Worm (Caenorhabditis elegans) whole organism, late embryonic: ENCODE data around the gene C07B5.8.

Source experiments
- C38D4.7 ChIP-seq: fragments of 200-800 bp; sonication (Bioruptor generic); optimal IDR thresholded peaks from 2 replicates; lab custom pipeline; 2018; ENCODE audit warnings: mild to moderate bottlenecking, missing genetic modification characterization, moderate library complexity, missing compliant biosample characterization
- F13H6.1 ChIP-seq: sonication (generic microtip); optimal IDR thresholded peaks from 2 replicates; lab custom pipeline; 2016; ENCODE audit warnings: missing genetic modification characterization, missing compliant biosample characterization
- K02D7.2 ChIP-seq: sonication (generic microtip); optimal IDR thresholded peaks from 2 replicates; lab custom pipeline; 2017; ENCODE audit warnings: mild to moderate bottlenecking, missing genetic modification characterization, missing compliant biosample characterization
- T23F11.4 ChIP-seq: fragments of 200-800 bp; sonication (Bioruptor generic); optimal IDR thresholded peaks from 2 replicates; lab custom pipeline; 2018; ENCODE audit warnings: mild to moderate bottlenecking, missing genetic modification characterization, missing compliant biosample characterization
- ahr-1 ChIP-seq: sonication (generic microtip); optimal IDR thresholded peaks from 2 replicates; lab custom pipeline; 2016; ENCODE audit warnings: missing genetic modification characterization, missing compliant biosample characterization
- ama-1 ChIP-seq: fragments of 150-350 bp; optimal IDR thresholded peaks from 2 replicates; lab custom pipeline; 2014
- ceh-14 ChIP-seq: sonication (generic microtip); optimal IDR thresholded peaks from 2 replicates; lab custom pipeline; 2016; ENCODE audit warnings: missing genotype, missing genetic modification characterization, missing compliant biosample characterization
- ceh-22 ChIP-seq: sonication (generic microtip); optimal IDR thresholded peaks from 2 replicates; lab custom pipeline; 2017; ENCODE audit warnings: missing biosample characterization, missing genetic modification characterization
- ceh-24 ChIP-seq: sonication (generic microtip); optimal IDR thresholded peaks from 2 replicates; lab custom pipeline; 2016; ENCODE audit warnings: mild to moderate bottlenecking, missing genetic modification characterization, missing compliant biosample characterization
- ceh-30 ChIP-seq: fragments of 150-350 bp; optimal IDR thresholded peaks from 2 replicates; lab custom pipeline; 2014; ENCODE audit warnings: missing biosample characterization, missing genetic modification characterization
- ceh-31 ChIP-seq: sonication (generic microtip); optimal IDR thresholded peaks from 2 replicates; lab custom pipeline; 2016; ENCODE audit warnings: missing genetic modification characterization, missing compliant biosample characterization
- ceh-34 ChIP-seq: sonication (generic microtip); optimal IDR thresholded peaks from 2 replicates; lab custom pipeline; 2016; ENCODE audit warnings: mild to moderate bottlenecking, missing genetic modification characterization, missing compliant biosample characterization
- ceh-45 ChIP-seq: fragments of 200-800 bp; sonication (Bioruptor generic); IDR thresholded peaks from 2 replicates; pipeline ENCODE4 v1.3.6; 2022; ENCODE audit warnings: missing genetic modification reagents, missing genetic modification characterization, missing compliant biosample characterization
- ceh-9 ChIP-seq: sonication (generic microtip); optimal IDR thresholded peaks from 2 replicates; lab custom pipeline; 2016; ENCODE audit warnings: mild to moderate bottlenecking, missing genetic modification characterization, inconsistent platforms, missing compliant biosample characterization
- elt-4 ChIP-seq: sonication (generic microtip); optimal IDR thresholded peaks from 2 replicates; lab custom pipeline; 2016; ENCODE audit warnings: missing genetic modification characterization, missing compliant biosample characterization
- ets-4 ChIP-seq: sonication (generic microtip); optimal IDR thresholded peaks from 2 replicates; lab custom pipeline; 2016; ENCODE audit warnings: missing genetic modification characterization, missing compliant biosample characterization
- fkh-10 ChIP-seq: fragments of 150-350 bp; optimal IDR thresholded peaks from 2 replicates; lab custom pipeline; 2014; ENCODE audit warnings: missing biosample characterization, missing genetic modification reagents, missing genetic modification characterization
- hlh-13 ChIP-seq: fragments of 200-800 bp; sonication (Bioruptor generic); optimal IDR thresholded peaks from 2 replicates; lab custom pipeline; 2018; ENCODE audit warnings: mild to moderate bottlenecking, missing genetic modification characterization, missing compliant biosample characterization
- hlh-15 ChIP-seq: sonication (generic microtip); optimal IDR thresholded peaks from 2 replicates; lab custom pipeline; 2016; ENCODE audit warnings: missing genetic modification characterization, missing compliant biosample characterization
- hlh-8 ChIP-seq: sonication (generic microtip); optimal IDR thresholded peaks from 2 replicates; lab custom pipeline; 2016; ENCODE audit warnings: missing genotype, missing genetic modification characterization, missing compliant biosample characterization
- lim-6 ChIP-seq: sonication (generic microtip); optimal IDR thresholded peaks from 2 replicates; lab custom pipeline; 2016; ENCODE audit warnings: missing genetic modification characterization, missing compliant biosample characterization
- lin-11 ChIP-seq: fragments of 200-800 bp; sonication (Bioruptor generic); optimal IDR thresholded peaks from 2 replicates; lab custom pipeline; 2018; ENCODE audit warnings: mild to moderate bottlenecking, missing genetic modification characterization, missing compliant biosample characterization
- mec-3 ChIP-seq: sonication (generic microtip); optimal IDR thresholded peaks from 2 replicates; lab custom pipeline; 2016; ENCODE audit warnings: borderline replicate concordance, missing genetic modification characterization, missing compliant biosample characterization
- nfya-1 ChIP-seq: sonication (generic microtip); optimal IDR thresholded peaks from 2 replicates; lab custom pipeline; 2017; ENCODE audit warnings: missing genetic modification characterization, mild to moderate bottlenecking, missing compliant biosample characterization, antibody characterized with exemption, moderate library complexity
- nhr-11 ChIP-seq: fragments of 150-350 bp; optimal IDR thresholded peaks from 2 replicates; lab custom pipeline; 2014; ENCODE audit warnings: missing biosample characterization, missing genetic modification characterization
- npax-4 ChIP-seq: sonication (generic microtip); optimal IDR thresholded peaks from 2 replicates; lab custom pipeline; 2016; ENCODE audit warnings: missing genetic modification characterization, missing compliant biosample characterization
- odd-2 ChIP-seq: sonication (generic microtip); optimal IDR thresholded peaks from 2 replicates; lab custom pipeline; 2017; ENCODE audit warnings: antibody characterized with exemption, mild to moderate bottlenecking, missing genetic modification characterization, missing compliant biosample characterization
- pat-9 ChIP-seq: fragments of 200-800 bp; sonication (Bioruptor generic); optimal IDR thresholded peaks from 2 replicates; lab custom pipeline; 2018; ENCODE audit warnings: mild to moderate bottlenecking, missing genetic modification characterization, moderate library complexity, missing compliant biosample characterization
- pha-4 ChIP-seq: fragments of 150-350 bp; optimal IDR thresholded peaks from 2 replicates; lab custom pipeline; 2018; ENCODE audit warnings: missing biosample characterization, missing genetic modification reagents, missing genetic modification characterization
- pqm-1 ChIP-seq: sonication (generic microtip); optimal IDR thresholded peaks from 2 replicates; lab custom pipeline; 2016; ENCODE audit warnings: missing genetic modification characterization, missing compliant biosample characterization
- pros-1 ChIP-seq: fragments of 150-350 bp; optimal IDR thresholded peaks from 2 replicates; lab custom pipeline; 2014; ENCODE audit warnings: missing biosample characterization, missing genetic modification reagents, missing genetic modification characterization
- sox-4 ChIP-seq: sonication (generic microtip); optimal IDR thresholded peaks from 2 replicates; lab custom pipeline; 2017; ENCODE audit warnings: mild to moderate bottlenecking, missing genetic modification characterization, inconsistent platforms, missing compliant biosample characterization
- syd-9 ChIP-seq: sonication (generic microtip); optimal IDR thresholded peaks from 2 replicates; lab custom pipeline; 2016; ENCODE audit warnings: mild to moderate bottlenecking, missing genetic modification characterization, moderate library complexity, missing compliant biosample characterization
- tbx-2 ChIP-seq: sonication (generic microtip); optimal IDR thresholded peaks from 2 replicates; lab custom pipeline; 2016; ENCODE audit warnings: missing genetic modification characterization, missing compliant biosample characterization
- tbx-7 ChIP-seq: sonication (generic microtip); optimal IDR thresholded peaks from 2 replicates; lab custom pipeline; 2016; ENCODE audit warnings: missing genotype, missing genetic modification characterization, missing compliant biosample characterization
- unc-3 ChIP-seq, 2 experiments: fragments of 200-800 bp in 1 of 2; sonication (Bioruptor generic) in 1 of 2; sonication (generic microtip) in 1 of 2; conservative IDR thresholded peaks in 1 of 2; optimal IDR thresholded peaks in 1 of 2; 2 replicates each; pipeline versions ENCODE4 v1.3.6 to Lab custom; 2016 to 2022; ENCODE audit warnings: missing compliant biosample characterization in 2 of 2, missing genetic modification characterization in 2 of 2, missing genetic modification reagents in 1 of 2
- unc-42 ChIP-seq: sonication (generic microtip); optimal IDR thresholded peaks from 2 replicates; lab custom pipeline; 2016; ENCODE audit warnings: missing genotype, missing genetic modification characterization, missing compliant biosample characterization
- unc-55 ChIP-seq: sonication (generic microtip); optimal IDR thresholded peaks from 2 replicates; lab custom pipeline; 2017; ENCODE audit warnings: missing biosample characterization, missing genetic modification reagents, missing genetic modification characterization
- unc-86 ChIP-seq: sonication (generic microtip); optimal IDR thresholded peaks from 2 replicates; lab custom pipeline; 2016; ENCODE audit warnings: missing genetic modification characterization, missing compliant biosample characterization

C07B5.8 gene

DNA sequence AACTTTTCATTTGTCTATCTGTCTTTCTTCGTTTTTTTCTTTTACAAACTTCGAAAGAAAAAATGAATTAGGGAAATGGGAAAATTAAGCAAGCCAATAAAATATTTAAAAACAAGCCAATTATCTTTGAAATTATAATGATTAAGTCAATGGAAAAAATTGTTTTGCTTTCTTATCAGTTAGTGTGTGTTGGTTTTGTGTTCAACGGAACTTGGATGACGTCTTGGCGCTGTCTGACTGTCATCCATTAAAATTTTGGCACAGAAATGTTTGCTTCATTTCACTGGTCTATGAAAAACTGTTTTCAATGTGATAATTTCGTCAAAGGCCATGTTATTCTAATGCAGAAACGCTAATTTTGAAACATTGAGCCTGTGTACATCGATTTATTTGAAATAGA lies 14.0 kb upstream of the C07B5.8 start:
- no peak for TF ChIP-seq fkh-10 (GFP tag; lab: Kevin White, UChicago)
- TF ChIP-seq ceh-9, result no peak
- TF ChIP-seq unc-3 (GFP tag; conservative IDR thresholded peaks at IDR 0.05; lab: Robert Waterston, UW), result no peak
- TF ChIP-seq unc-3 (tag; optimal IDR thresholded peaks at IDR 0.05; lab: Kevin White, UChicago), result no peak
- TF ChIP-seq odd-2 (tag; lab: Kevin White, UChicago), result no peak
- no peak for TF ChIP-seq pha-4 (tag; lab: Kevin White, UChicago)
- no peak for TF ChIP-seq unc-55 (GFP tag; lab: Kevin White, UChicago)
- no peak for TF ChIP-seq lin-11 (tag; lab: Kevin White, UChicago)
- TF ChIP-seq lim-6, result no peak
- no peak for TF ChIP-seq nfya-1 (tag; lab: Kevin White, UChicago)
- no peak for TF ChIP-seq pros-1 (tag; lab: Kevin White, UChicago)
- TF ChIP-seq elt-4 (tag; lab: Kevin White, UChicago), result no peak
- TF ChIP-seq mec-3 (tag; lab: Kevin White, UChicago), result no peak
- TF ChIP-seq sox-4 (tag; lab: Kevin White, UChicago), result no peak

ce11 chrX:9549657-9550369 lies 13.2 kb upstream of the C07B5.8 start:
- TF ChIP-seq unc-42 (tag; lab: Kevin White, UChicago) (peak; percentile 7), pqm-1 (tag; lab: Kevin White, UChicago) (no peak)

DNA sequence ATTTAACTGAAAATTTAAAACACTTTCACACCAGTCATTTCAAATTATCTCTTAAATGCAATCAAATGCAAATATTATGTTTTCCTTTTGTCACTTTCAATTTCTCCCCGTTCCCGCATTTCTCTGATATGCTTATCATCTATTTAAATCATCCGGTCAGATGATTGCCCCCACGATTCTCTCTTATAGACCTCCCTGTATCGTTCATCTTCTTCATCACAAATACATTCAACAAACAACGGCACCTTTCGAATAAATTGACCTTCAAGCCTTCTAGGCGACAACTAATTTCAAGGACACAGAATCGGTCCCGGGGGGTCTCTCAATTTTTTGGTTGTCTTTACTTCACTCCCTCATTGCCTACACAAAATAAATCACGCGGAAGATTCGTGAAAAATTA lies 12.3 kb upstream of the C07B5.8 start:
- TF ChIP-seq ets-4 (no peak), nhr-11 (tag; lab: Kevin White, UChicago) (no peak), tbx-2 (tag; lab: Kevin White, UChicago) (no peak), pros-1 (tag; lab: Kevin White, UChicago) (no peak)

DNA sequence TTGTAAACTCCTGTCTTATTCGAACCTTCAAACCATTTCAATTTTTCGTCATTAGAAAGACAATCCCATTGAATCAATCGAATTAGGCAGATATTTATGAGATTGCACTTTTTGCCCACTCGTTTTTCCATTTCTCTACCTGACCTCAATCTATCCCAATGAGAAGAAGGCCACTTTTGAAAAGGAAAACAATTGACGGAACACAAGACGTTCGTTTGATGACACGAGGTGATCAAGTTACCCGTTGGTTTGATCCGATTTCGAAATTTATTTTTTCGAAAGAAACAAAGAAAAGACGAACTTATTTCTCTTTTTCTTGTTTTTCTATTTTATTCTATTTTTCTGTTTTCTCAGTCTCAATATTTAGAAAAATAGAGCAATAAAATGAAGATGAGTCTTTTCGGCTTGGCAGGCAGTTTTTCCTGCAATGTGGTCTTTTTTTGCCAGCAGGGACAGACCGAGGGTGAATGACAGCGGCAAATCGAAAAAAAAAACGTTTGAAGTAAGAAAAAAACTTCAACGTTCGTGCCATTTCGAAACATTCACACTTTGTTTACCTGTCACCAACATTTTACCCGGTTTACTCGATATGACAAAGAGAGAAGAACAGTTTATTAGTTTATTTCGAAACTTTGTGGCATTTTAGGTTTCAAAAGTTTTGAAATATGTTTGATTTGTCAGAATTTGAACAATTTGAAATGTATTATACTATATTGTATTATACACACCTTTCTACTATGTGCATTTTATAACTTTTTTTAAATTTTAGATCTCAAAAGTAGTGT lies 11.6 kb upstream of the C07B5.8 start:
- no peak for TF ChIP-seq K02D7.2 (tag; lab: Kevin White, UChicago)
- TF ChIP-seq elt-4 (tag; lab: Kevin White, UChicago), result no peak
- TF ChIP-seq npax-4 (tag; lab: Kevin White, UChicago), result no peak
- no peak for TF ChIP-seq ceh-30
- TF ChIP-seq odd-2 (tag; lab: Kevin White, UChicago), result no peak
- no peak for TF ChIP-seq T23F11.4 (GFP tag; lab: Kevin White, UChicago)
- no peak for TF ChIP-seq hlh-15
- no peak for TF ChIP-seq pqm-1 (tag; lab: Kevin White, UChicago)
- TF ChIP-seq unc-3 (GFP tag; conservative IDR thresholded peaks at IDR 0.05; lab: Robert Waterston, UW), result no peak
- TF ChIP-seq unc-3 (tag; optimal IDR thresholded peaks at IDR 0.05; lab: Kevin White, UChicago), result no peak
- no peak for TF ChIP-seq ama-1 (lab: Kevin White, UChicago)
- no peak for TF ChIP-seq unc-86
- no peak for TF ChIP-seq C38D4.7 (GFP tag; lab: Kevin White, UChicago)
- no peak for TF ChIP-seq ceh-14 (tag; lab: Kevin White, UChicago)

ce11 chrX:9547264-9547751 lies 10.7 kb upstream of the C07B5.8 start:
- no peak for TF ChIP-seq lim-6
- TF ChIP-seq unc-55 (GFP tag; lab: Kevin White, UChicago), result peak; percentile 57

ce11 chrX:9546640-9547039 lies 10.1 kb upstream of the C07B5.8 start:
- TF ChIP-seq sox-4 (tag; lab: Kevin White, UChicago) (no peak), syd-9 (tag; lab: Kevin White, UChicago) (no peak), ceh-24 (tag; lab: Kevin White, UChicago) (no peak), tbx-7 (tag; lab: Kevin White, UChicago) (no peak), ahr-1 (tag; lab: Kevin White, UChicago) (no peak), ceh-31 (tag; lab: Kevin White, UChicago) (no peak), pat-9 (no peak), npax-4 (tag; lab: Kevin White, UChicago) (no peak), hlh-13 (GFP tag; lab: Kevin White, UChicago) (no peak), ceh-9 (no peak), F13H6.1 (tag; lab: Kevin White, UChicago) (no peak), fkh-10 (GFP tag; lab: Kevin White, UChicago) (no peak), ceh-34 (tag; lab: Kevin White, UChicago) (no peak), hlh-8 (tag; lab: Kevin White, UChicago) (no peak), pha-4 (tag; lab: Kevin White, UChicago) (no peak), ceh-45 (GFP tag; lab: Robert Waterston, UW) (no peak), ceh-22 (tag; lab: Kevin White, UChicago) (no peak)
